Worm (Caenorhabditis elegans): Measurements from ENCODE around the gene osm-6.

The osm-6 gene

ce11 chrV:11937710-11938109 lies 10.5 kb upstream of the osm-6 start, which contains the start of gene gpla-1:
gpla-1 (minus strand) TSS chrV:11937810.
- no peak for TF ChIP-seq klf-2 (GFP tag; conservative IDR thresholded peaks at IDR 0.05)
- TF ChIP-seq cog-1 (tag; optimal IDR thresholded peaks at IDR 0.05): no peak
- no peak for TF ChIP-seq med-1 (GFP tag; optimal IDR thresholded peaks at IDR 0.05; ENCODE audit: insufficient read depth)
- no peak for TF ChIP-seq flt-1 (GFP tag; IDR thresholded peaks at IDR 0.05)

ce11 chrV:11934848-11935247 lies 7.6 kb upstream of the osm-6 start, which contains the start of gene F58H1.8:
F58H1.8 (plus strand) TSS chrV:11935148.
- no peak for TF ChIP-seq ztf-29 (GFP tag; IDR thresholded peaks at IDR 0.05)
- TF ChIP-seq T22C8.4 (GFP tag; IDR thresholded peaks at IDR 0.05): no peak
- no peak for TF ChIP-seq tab-1 (GFP tag; IDR thresholded peaks at IDR 0.05)
- no peak for TF ChIP-seq cog-1 (tag; optimal IDR thresholded peaks at IDR 0.05)
- TF ChIP-seq ztf-23 (GFP tag; IDR thresholded peaks at IDR 0.05): no peak
- no peak for TF ChIP-seq med-1 (GFP tag; optimal IDR thresholded peaks at IDR 0.05; ENCODE audit: insufficient read depth)
- TF ChIP-seq ref-1 (GFP tag; conservative IDR thresholded peaks at IDR 0.05): no peak
- no peak for TF ChIP-seq flt-1 (GFP tag; IDR thresholded peaks at IDR 0.05)
- no peak for TF ChIP-seq klf-2 (GFP tag; conservative IDR thresholded peaks at IDR 0.05)

ce11 chrV:11933196-11934028 lies 6.2 kb upstream of the osm-6 start, which contains the start of the genes aman-2 and F58H1.3:
aman-2 (minus strand) TSS chrV:11933246.
F58H1.3 (plus strand) TSS chrV:11933978.
- TF ChIP-seq med-1 (GFP tag; optimal IDR thresholded peaks at IDR 0.05; ENCODE audit: insufficient read depth): no peak
- TF ChIP-seq cog-1 (tag; optimal IDR thresholded peaks at IDR 0.05): peak; percentile 81
- TF ChIP-seq ztf-23 (GFP tag; IDR thresholded peaks at IDR 0.05): peak; percentile 78
- TF ChIP-seq T22C8.4 (GFP tag; IDR thresholded peaks at IDR 0.05): no peak
- no peak for TF ChIP-seq tab-1 (GFP tag; IDR thresholded peaks at IDR 0.05)
- TF ChIP-seq klf-2 (GFP tag; conservative IDR thresholded peaks at IDR 0.05): no peak
- TF ChIP-seq ref-1 (GFP tag; conservative IDR thresholded peaks at IDR 0.05): no peak
- no peak for TF ChIP-seq flt-1 (GFP tag; IDR thresholded peaks at IDR 0.05)
- TF ChIP-seq ztf-29 (GFP tag; IDR thresholded peaks at IDR 0.05): no peak

- TF ChIP-seq cog-1 (tag; optimal IDR thresholded peaks at IDR 0.05): no peak
- no peak for TF ChIP-seq med-1 (GFP tag; optimal IDR thresholded peaks at IDR 0.05; ENCODE audit: insufficient read depth)
- no peak for TF ChIP-seq ztf-29 (GFP tag; IDR thresholded peaks at IDR 0.05)
- no peak for TF ChIP-seq T22C8.4 (GFP tag; IDR thresholded peaks at IDR 0.05)
- TF ChIP-seq klf-2 (GFP tag; conservative IDR thresholded peaks at IDR 0.05): no peak
- TF ChIP-seq tab-1 (GFP tag; IDR thresholded peaks at IDR 0.05): no peak
- TF ChIP-seq ztf-23 (GFP tag; IDR thresholded peaks at IDR 0.05): no peak
- TF ChIP-seq flt-1 (GFP tag; IDR thresholded peaks at IDR 0.05): no peak
- TF ChIP-seq ref-1 (GFP tag; conservative IDR thresholded peaks at IDR 0.05): no peak
Measured at ce11 chrV:11929046-11929590, 1.9 kb upstream of the osm-6 start, which contains the start of gene F58H1.2. F58H1.2 (plus strand) TSS chrV:11929096.

- TF ChIP-seq tab-1 (GFP tag; IDR thresholded peaks at IDR 0.05): no peak
- TF ChIP-seq flt-1 (GFP tag; IDR thresholded peaks at IDR 0.05): no peak
Measured at ce11 chrV:11921689-11922517, 5.3 kb downstream of the osm-6 start.

- TF ChIP-seq ref-1 (GFP tag; conservative IDR thresholded peaks at IDR 0.05): no peak
- TF ChIP-seq ztf-23 (GFP tag; IDR thresholded peaks at IDR 0.05): no peak
- TF ChIP-seq ztf-29 (GFP tag; IDR thresholded peaks at IDR 0.05): no peak
- TF ChIP-seq cog-1 (tag; optimal IDR thresholded peaks at IDR 0.05): no peak
- TF ChIP-seq T22C8.4 (GFP tag; IDR thresholded peaks at IDR 0.05): no peak
- TF ChIP-seq tab-1 (GFP tag; IDR thresholded peaks at IDR 0.05): no peak
- no peak for TF ChIP-seq klf-2 (GFP tag; conservative IDR thresholded peaks at IDR 0.05)
- no peak for TF ChIP-seq flt-1 (GFP tag; IDR thresholded peaks at IDR 0.05)
- no peak for TF ChIP-seq med-1 (GFP tag; optimal IDR thresholded peaks at IDR 0.05; ENCODE audit: insufficient read depth)
Measured at ce11 chrV:11921229-11921628, 6.0 kb downstream of the osm-6 start.

ce11 chrV:11919639-11920038 lies 7.6 kb downstream of the osm-6 start:
- TF ChIP-seq flt-1 (GFP tag; IDR thresholded peaks at IDR 0.05): no peak
- TF ChIP-seq tab-1 (GFP tag; IDR thresholded peaks at IDR 0.05): no peak
- no peak for TF ChIP-seq ztf-29 (GFP tag; IDR thresholded peaks at IDR 0.05)
- no peak for TF ChIP-seq T22C8.4 (GFP tag; IDR thresholded peaks at IDR 0.05)
- no peak for TF ChIP-seq ztf-23 (GFP tag; IDR thresholded peaks at IDR 0.05)
- no peak for TF ChIP-seq cog-1 (tag; optimal IDR thresholded peaks at IDR 0.05)
- TF ChIP-seq ref-1 (GFP tag; conservative IDR thresholded peaks at IDR 0.05): no peak
- no peak for TF ChIP-seq klf-2 (GFP tag; conservative IDR thresholded peaks at IDR 0.05)
- no peak for TF ChIP-seq med-1 (GFP tag; optimal IDR thresholded peaks at IDR 0.05; ENCODE audit: insufficient read depth)

- no peak for TF ChIP-seq cog-1 (tag; optimal IDR thresholded peaks at IDR 0.05)
- no peak for TF ChIP-seq ref-1 (GFP tag; conservative IDR thresholded peaks at IDR 0.05)
- TF ChIP-seq flt-1 (GFP tag; IDR thresholded peaks at IDR 0.05): no peak
- TF ChIP-seq med-1 (GFP tag; optimal IDR thresholded peaks at IDR 0.05; ENCODE audit: insufficient read depth): no peak
- TF ChIP-seq tab-1 (GFP tag; IDR thresholded peaks at IDR 0.05): no peak
- no peak for TF ChIP-seq klf-2 (GFP tag; conservative IDR thresholded peaks at IDR 0.05)
- no peak for TF ChIP-seq ztf-29 (GFP tag; IDR thresholded peaks at IDR 0.05)
- TF ChIP-seq T22C8.4 (GFP tag; IDR thresholded peaks at IDR 0.05): no peak
- TF ChIP-seq ztf-23 (GFP tag; IDR thresholded peaks at IDR 0.05): no peak
Measured at ce11 chrV:11917186-11917585, 10.1 kb downstream of the osm-6 start, which contains the start of gene R31.2. R31.2 (plus strand) TSS chrV:11917573.

- TF ChIP-seq tab-1 (GFP tag; IDR thresholded peaks at IDR 0.05): no peak
- no peak for TF ChIP-seq klf-2 (GFP tag; conservative IDR thresholded peaks at IDR 0.05)
- no peak for TF ChIP-seq cog-1 (tag; optimal IDR thresholded peaks at IDR 0.05)
- TF ChIP-seq ref-1 (GFP tag; conservative IDR thresholded peaks at IDR 0.05): no peak
- TF ChIP-seq med-1 (GFP tag; optimal IDR thresholded peaks at IDR 0.05; ENCODE audit: insufficient read depth): no peak
- no peak for TF ChIP-seq flt-1 (GFP tag; IDR thresholded peaks at IDR 0.05)
- no peak for TF ChIP-seq ztf-29 (GFP tag; IDR thresholded peaks at IDR 0.05)
- TF ChIP-seq T22C8.4 (GFP tag; IDR thresholded peaks at IDR 0.05): no peak
- TF ChIP-seq ztf-23 (GFP tag; IDR thresholded peaks at IDR 0.05): no peak
Measured at ce11 chrV:11913283-11913682, 14.0 kb downstream of the osm-6 start.

All from whole organism, midembryonic.